Worm (Caenorhabditis elegans) whole organism, L1 larva: Measurements from ENCODE around the gene C34C12.6.

ENCODE experiments used
- dpl-1 ChIP-seq, 3 experiments: fragments of 150-350 bp in 2 of 3; sonication (generic microtip) in 1 of 3; optimal IDR thresholded peaks; 2 replicates each; lab custom pipeline; 2014 to 2017; ENCODE audit warnings: missing biosample characterization in 3 of 3, missing genetic modification characterization in 3 of 3, missing genetic modification reagents in 3 of 3
- fkh-8 ChIP-seq: sonication (generic microtip); optimal IDR thresholded peaks from 2 replicates; lab custom pipeline; 2016; ENCODE audit warnings: mild to moderate bottlenecking, missing genetic modification characterization, missing compliant biosample characterization
- fos-1 ChIP-seq: fragments of 150-350 bp; optimal IDR thresholded peaks from 2 replicates; lab custom pipeline; 2014; ENCODE audit warnings: missing biosample characterization, missing genetic modification characterization
- lin-13 ChIP-seq: fragments of 150-350 bp; optimal IDR thresholded peaks from 2 replicates; lab custom pipeline; 2014; ENCODE audit warnings: missing biosample characterization, missing genetic modification reagents, missing genetic modification characterization
- mdl-1 ChIP-seq, 2 experiments: fragments of 150-350 bp; optimal IDR thresholded peaks; 2 replicates each; lab custom pipeline; 2014 to 2017; ENCODE audit warnings: missing biosample characterization in 2 of 2, missing genetic modification characterization in 2 of 2, inconsistent platforms in 1 of 2
- nhr-11 ChIP-seq: fragments of 150-350 bp; optimal IDR thresholded peaks from 2 replicates; lab custom pipeline; 2014; ENCODE audit warnings: missing biosample characterization, missing genetic modification characterization
- nhr-77 ChIP-seq: fragments of 150-350 bp; optimal IDR thresholded peaks from 2 replicates; lab custom pipeline; 2014; ENCODE audit warnings: missing biosample characterization, missing genetic modification characterization
- pqm-1 ChIP-seq: sonication (generic microtip); optimal IDR thresholded peaks from 3 replicates; lab custom pipeline; 2017; ENCODE audit warnings: missing biosample characterization, missing genetic modification characterization
- rnt-1 ChIP-seq: sonication (generic microtip); optimal IDR thresholded peaks from 2 replicates; lab custom pipeline; 2016; ENCODE audit warnings: mild to moderate bottlenecking, missing genetic modification characterization, moderate library complexity, missing compliant biosample characterization
- snpc-4 ChIP-seq: fragments of 150-350 bp; optimal IDR thresholded peaks from 2 replicates; lab custom pipeline; 2014; ENCODE audit warnings: missing biosample characterization, missing genetic modification characterization

DNA sequence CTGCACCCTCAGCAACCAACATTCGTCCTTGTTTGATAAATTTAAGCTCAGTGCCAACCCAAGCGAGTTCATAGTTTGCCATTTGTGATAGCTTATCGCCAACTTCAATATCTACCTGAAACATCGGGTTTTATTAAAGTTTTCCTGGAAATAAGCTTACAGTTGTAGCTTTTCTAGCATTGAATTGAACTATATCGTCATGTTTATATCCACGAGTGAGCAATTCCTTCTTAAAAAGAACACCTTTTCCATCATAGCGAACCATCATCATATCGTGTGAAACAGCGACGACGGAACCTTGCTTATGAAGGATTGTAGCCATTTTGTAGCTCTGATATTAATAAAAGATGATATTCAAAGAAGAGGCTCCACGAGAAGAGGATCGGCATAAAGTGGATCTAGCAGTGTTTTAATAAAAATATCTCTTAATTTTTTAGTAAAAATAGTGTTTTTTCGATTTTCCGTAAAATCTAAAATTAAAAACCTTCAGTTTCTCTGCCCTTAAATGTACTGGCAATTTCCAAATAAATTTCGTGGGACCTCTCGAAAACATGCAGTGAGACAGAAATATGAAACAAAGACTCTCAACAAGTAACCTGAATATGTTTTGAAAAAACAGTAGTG, 19.9 kb downstream of the C34C12.6 start, which contains the start of gene M01F1.8:
- TF ChIP-seq snpc-4 (tag; lab: Kevin White, UChicago) = no peak
- no peak for TF ChIP-seq pqm-1 (tag; lab: Kevin White, UChicago)
- no peak for TF ChIP-seq nhr-77
- no peak for TF ChIP-seq nhr-11
- TF ChIP-seq fos-1 (tag; lab: Kevin White, UChicago) = no peak
- no peak for TF ChIP-seq fkh-8 (tag; lab: Kevin White, UChicago)
- TF ChIP-seq lin-13 (GFP tag; lab: Kevin White, UChicago) = no peak
- no peak for TF ChIP-seq dpl-1 (GFP tag; optimal IDR thresholded peaks at IDR 0.05; lab: Kevin White, UChicago)
- no peak for TF ChIP-seq mdl-1 (tag; optimal IDR thresholded peaks at IDR 0.05; lab: Kevin White, UChicago)
- no peak for TF ChIP-seq rnt-1 (tag; lab: Kevin White, UChicago)
